Fruit fly (Drosophila melanogaster): ENCODE results near the gene CG17122.

The CG17122 gene

DNA sequence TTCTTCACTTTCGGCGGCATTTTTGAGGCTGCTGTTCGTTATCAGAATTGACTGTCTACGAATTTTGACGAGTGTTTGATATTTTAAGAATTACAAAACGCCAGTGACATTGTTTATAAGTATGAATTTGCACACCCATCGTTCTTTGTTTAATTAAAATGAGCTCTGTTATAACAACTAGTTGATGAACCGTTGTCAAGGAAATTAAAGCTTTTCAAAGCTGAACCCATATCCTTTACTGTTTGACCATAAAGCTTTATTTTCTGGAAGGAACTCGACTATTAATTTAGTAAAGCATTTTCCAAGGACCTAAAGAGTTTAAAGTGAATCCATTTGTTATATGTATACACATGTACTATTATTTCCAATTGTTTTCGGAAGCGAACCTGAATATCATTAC is at the start of gene CG17122:
CG17122 (minus strand) TSS at position 101 of the 400 bp plus-strand sequence.
- TF ChIP-seq Sox15 (GFP tag; optimal IDR thresholded peaks at IDR 0.05) (no peak), dsx (GFP tag; optimal IDR thresholded peaks at IDR 0.05; ENCODE audit: poor library complexity, severe bottlenecking) (no peak), cyc (GFP tag; optimal IDR thresholded peaks at IDR 0.05) (no peak), esn (GFP tag; optimal IDR thresholded peaks at IDR 0.05) (no peak), Met (GFP tag; optimal IDR thresholded peaks at IDR 0.05) (no peak), CG11902 (GFP tag; optimal IDR thresholded peaks at IDR 0.05) (no peak), CG34406 (GFP tag; optimal IDR thresholded peaks at IDR 0.05) (no peak), CG31627 (GFP tag; optimal IDR thresholded peaks at IDR 0.05) (no peak), Ets21C (GFP tag; optimal IDR thresholded peaks at IDR 0.05) (no peak), Eip78C (GFP tag) (no peak), topi (GFP tag; optimal IDR thresholded peaks at IDR 0.05) (no peak), Hr39 (GFP tag; optimal IDR thresholded peaks at IDR 0.05) (no peak), CG11762 (GFP tag; optimal IDR thresholded peaks at IDR 0.05; ENCODE audit: insufficient read depth) (no peak), CG6854 (GFP tag; optimal IDR thresholded peaks at IDR 0.05) (no peak), salr (GFP tag; optimal IDR thresholded peaks at IDR 0.05) (no peak), CG10631 (GFP tag; optimal IDR thresholded peaks at IDR 0.05) (no peak), acj6 (GFP tag; optimal IDR thresholded peaks at IDR 0.05) (no peak)

DNA sequence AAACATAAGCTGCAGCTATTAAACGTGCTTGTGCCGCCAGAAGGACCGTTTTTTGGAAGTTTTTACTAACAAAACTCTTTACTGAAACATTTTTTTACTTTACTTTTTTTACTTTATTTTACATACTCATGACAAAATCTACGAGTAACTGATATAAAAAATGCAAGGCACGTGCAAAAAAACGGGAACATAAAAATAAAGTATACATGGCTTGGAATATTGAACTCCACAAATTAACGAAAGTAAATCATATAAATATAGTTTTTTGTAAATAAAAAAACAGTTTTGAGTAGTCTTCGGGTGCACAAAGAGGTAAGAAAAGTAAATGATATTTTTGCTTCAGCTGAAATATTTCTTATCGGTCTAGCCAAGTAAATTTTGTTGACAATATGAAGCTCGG is 45.5 kb upstream of the CG17122 start, which contains the start of gene Spn77Bb:
Spn77Bb (plus strand) TSS at position 301 of the 400 bp plus-strand sequence.
- TF ChIP-seq net (GFP tag; optimal IDR thresholded peaks at IDR 0.05), result no peak
- TF ChIP-seq acj6 (GFP tag; optimal IDR thresholded peaks at IDR 0.05), result no peak
- TF ChIP-seq lz (GFP tag; optimal IDR thresholded peaks at IDR 0.05), result no peak
- TF ChIP-seq CG6163 (GFP tag; IDR thresholded peaks at IDR 0.05), result no peak
- no peak for TF ChIP-seq ss (GFP tag; optimal IDR thresholded peaks at IDR 0.05)
- TF ChIP-seq achi (GFP tag; optimal IDR thresholded peaks at IDR 0.05), result no peak
- TF ChIP-seq CG3919 (GFP tag; optimal IDR thresholded peaks at IDR 0.05), result no peak
- TF ChIP-seq CG6276 (GFP tag; optimal IDR thresholded peaks at IDR 0.05), result no peak
- no peak for TF ChIP-seq cyc (GFP tag; optimal IDR thresholded peaks at IDR 0.05)

DNA sequence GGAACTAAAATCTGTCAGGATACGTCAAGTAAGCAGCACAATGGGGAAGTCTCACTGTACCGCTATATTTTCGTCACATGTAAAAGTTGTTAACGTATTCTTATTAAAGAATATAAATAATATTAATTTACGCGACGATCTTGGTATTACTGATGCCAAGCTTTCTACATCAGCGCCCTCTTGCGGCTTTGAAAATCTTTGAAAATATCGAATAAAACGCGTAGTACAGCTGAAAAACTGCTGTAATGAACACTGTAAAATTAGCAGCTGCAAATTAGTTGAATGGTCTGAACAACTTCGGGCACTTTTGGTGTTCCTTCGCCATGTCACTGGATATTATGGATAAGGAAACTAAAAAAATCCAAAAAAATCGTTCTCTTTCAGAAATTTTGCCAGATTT is 44.9 kb upstream of the CG17122 start:
- no peak for TF ChIP-seq spab (GFP tag; optimal IDR thresholded peaks at IDR 0.05)
- no peak for TF ChIP-seq topi (GFP tag; optimal IDR thresholded peaks at IDR 0.05)
- TF ChIP-seq CG1621 (tag; optimal IDR thresholded peaks at IDR 0.05), result no peak
- no peak for TF ChIP-seq Sox102F (GFP tag; optimal IDR thresholded peaks at IDR 0.05)

DNA sequence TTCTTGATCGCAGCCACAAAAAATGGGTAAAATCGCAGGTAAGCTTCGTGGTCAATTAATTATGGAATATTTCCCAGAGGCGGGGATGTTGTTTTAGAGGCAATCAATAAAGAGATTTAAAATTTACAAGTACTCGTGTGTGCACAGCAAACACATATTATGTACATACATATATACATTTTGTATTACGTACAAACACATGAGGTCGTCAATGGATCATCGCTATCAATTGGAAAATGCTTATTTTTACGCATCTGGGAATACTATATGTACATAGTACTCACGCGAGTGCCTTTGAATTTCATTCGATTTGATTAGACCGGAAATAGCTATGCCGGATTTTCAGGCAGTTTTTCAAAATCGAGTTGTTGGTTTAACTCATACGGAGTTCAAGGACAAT is 42.6 kb upstream of the CG17122 start:
- TF ChIP-seq svp (GFP tag) (peak; percentile 69), Smox (GFP tag; optimal IDR thresholded peaks at IDR 0.05) (no peak), CG11294 (GFP tag; IDR thresholded peaks at IDR 0.05) (no peak), CG1621 (tag; optimal IDR thresholded peaks at IDR 0.05) (no peak)

DNA sequence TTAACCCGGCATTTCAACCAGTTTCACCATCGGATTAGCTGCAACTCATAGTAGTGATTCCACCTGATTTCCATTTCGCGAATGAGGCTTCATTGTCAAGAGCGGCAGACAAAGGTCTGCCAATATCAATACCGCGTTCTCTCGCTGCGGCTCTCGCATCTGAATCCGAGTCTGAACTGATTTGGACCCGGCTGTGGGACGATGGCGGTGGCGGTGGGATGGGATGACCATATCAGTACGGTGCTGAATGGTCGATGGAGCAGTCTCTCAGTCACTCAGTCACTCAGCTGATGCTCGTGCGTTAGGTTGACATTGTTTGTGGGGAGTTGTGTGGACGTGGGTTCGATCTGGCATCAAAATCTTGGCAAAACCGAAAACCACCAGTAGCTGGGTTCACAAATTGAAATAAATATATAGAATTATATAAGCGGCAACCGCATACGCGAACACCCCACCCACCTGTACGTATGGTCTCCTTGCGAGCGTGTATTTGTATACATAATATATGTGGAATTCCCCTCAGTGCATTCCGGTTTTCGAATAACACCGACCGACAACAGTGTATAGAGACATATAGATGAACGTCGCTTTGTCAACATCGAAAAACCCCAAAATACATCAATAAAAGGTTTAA is 41.9 kb upstream of the CG17122 start, which contains the start of gene Spn77Ba:
Spn77Ba (plus strand) TSS at position 235 of the 634 bp plus-strand sequence.
- TF ChIP-seq Eip78C (GFP tag) (peak; percentile 78), Sox102F (GFP tag; optimal IDR thresholded peaks at IDR 0.05) (peak; percentile 23), CG6808 (GFP tag; optimal IDR thresholded peaks at IDR 0.05) (peak; percentile 44), CG1621 (tag; optimal IDR thresholded peaks at IDR 0.05) (peak; percentile 53), ss (GFP tag; optimal IDR thresholded peaks at IDR 0.05) (peak; percentile 62 to 71), CG10669 (GFP tag; optimal IDR thresholded peaks at IDR 0.05) (no peak), lz (GFP tag; optimal IDR thresholded peaks at IDR 0.05) (no peak), net (GFP tag; optimal IDR thresholded peaks at IDR 0.05) (peak; percentile 57), esn (GFP tag; optimal IDR thresholded peaks at IDR 0.05) (no peak), CG6792 (GFP tag; optimal IDR thresholded peaks at IDR 0.05) (no peak), Lpt (GFP tag; optimal IDR thresholded peaks at IDR 0.05) (peak; percentile 8), CG7368 (GFP tag; optimal IDR thresholded peaks at IDR 0.05) (peak; percentile 42), CG4318 (GFP tag; optimal IDR thresholded peaks at IDR 0.05) (no peak), Eip93F (GFP tag; optimal IDR thresholded peaks at IDR 0.05) (no peak), Eip75B (GFP tag; optimal IDR thresholded peaks at IDR 0.05) (peak; percentile 27), CG6163 (GFP tag; IDR thresholded peaks at IDR 0.05) (peak; percentile 68; the same call in 2 of the 3 replicates), CG6276 (GFP tag; optimal IDR thresholded peaks at IDR 0.05) (no peak), CG15336 (GFP tag; IDR thresholded peaks at IDR 0.05) (no peak), CG6854 (GFP tag; optimal IDR thresholded peaks at IDR 0.05) (peak; percentile 58), salr (GFP tag; optimal IDR thresholded peaks at IDR 0.05) (no peak), spab (GFP tag; optimal IDR thresholded peaks at IDR 0.05) (no peak), CG11762 (GFP tag; optimal IDR thresholded peaks at IDR 0.05; ENCODE audit: insufficient read depth) (no peak), fd59A (GFP tag; optimal IDR thresholded peaks at IDR 0.05) (no peak), topi (GFP tag; optimal IDR thresholded peaks at IDR 0.05) (no peak), Hr38 (GFP tag; optimal IDR thresholded peaks at IDR 0.05) (no peak), CG9139 (GFP tag; optimal IDR thresholded peaks at IDR 0.05) (peak; percentile 49)
